Worm (Caenorhabditis elegans): ENCODE data around the gene T23F11.2.

Gene T23F11.2

ce11 chrIII:4696903-4697302 is 41.6 kb upstream of the T23F11.2 start:
- no peak for TF ChIP-seq aptf-3 (GFP tag; IDR thresholded peaks at IDR 0.05)
- no peak for TF ChIP-seq atf-7 (tag; optimal IDR thresholded peaks at IDR 0.05)
- no peak for TF ChIP-seq ztf-25 (GFP tag; IDR thresholded peaks at IDR 0.05)
- TF ChIP-seq sea-2 (GFP tag; IDR thresholded peaks at IDR 0.05), result no peak
- TF ChIP-seq fkh-3 (tag; optimal IDR thresholded peaks at IDR 0.05), result no peak
- TF ChIP-seq B0336.3 (GFP tag; IDR thresholded peaks at IDR 0.05), result no peak
- no peak for TF ChIP-seq ets-4 (GFP tag; optimal IDR thresholded peaks at IDR 0.05)
- no peak for TF ChIP-seq nhr-27 (tag; optimal IDR thresholded peaks at IDR 0.05)
- no peak for TF ChIP-seq F55B11.4 (tag; optimal IDR thresholded peaks at IDR 0.05; ENCODE audit: borderline replicate concordance, insufficient read depth)
- TF ChIP-seq F57A8.1 (GFP tag; optimal IDR thresholded peaks at IDR 0.05), result no peak
- no peak for TF ChIP-seq egrh-3 (GFP tag; IDR thresholded peaks at IDR 0.05)
- TF ChIP-seq F57C9.4 (tag; optimal IDR thresholded peaks at IDR 0.05), result no peak
- no peak for TF ChIP-seq rpc-1 (optimal IDR thresholded peaks at IDR 0.05)
- no peak for TF ChIP-seq rpc-1 (tag; optimal IDR thresholded peaks at IDR 0.05)
- no peak for TF ChIP-seq bed-1 (GFP tag; IDR thresholded peaks at IDR 0.05)

ce11 chrIII:4695057-4695456 is 39.8 kb upstream of the T23F11.2 start, which contains the start of gene T04A8.7:
TSS of gene T04A8.7 (plus strand) at chrIII:4695357.
- TF ChIP-seq B0019.2 (GFP tag; conservative IDR thresholded peaks at IDR 0.05), result no peak
- no peak for TF ChIP-seq attf-3 (GFP tag; conservative IDR thresholded peaks at IDR 0.05)
- 0 out of 2 replicates have a peak, but pooled peaks have one; percentile 20 for TF ChIP-seq ekl-4 (GFP tag; IDR thresholded peaks at IDR 0.05)
- TF ChIP-seq nhr-179 (tag; optimal IDR thresholded peaks at IDR 0.05), result no peak
- TF ChIP-seq ztf-26 (tag; optimal IDR thresholded peaks at IDR 0.05), result no peak
- TF ChIP-seq F57A8.1 (GFP tag; optimal IDR thresholded peaks at IDR 0.05), result no peak
- no peak for TF ChIP-seq ets-4 (GFP tag; optimal IDR thresholded peaks at IDR 0.05)
- TF ChIP-seq ceh-40 (GFP tag; IDR thresholded peaks at IDR 0.05), result no peak
- no peak for TF ChIP-seq ama-1 (optimal IDR thresholded peaks at IDR 0.05)
- TF ChIP-seq ama-1 (GFP tag; optimal IDR thresholded peaks at IDR 0.05), result peak in 1 of 2 experiments; percentile 18
- no peak for TF ChIP-seq ceh-91 (GFP tag; IDR thresholded peaks at IDR 0.05)
- no peak for TF ChIP-seq repo-1 (tag; optimal IDR thresholded peaks at IDR 0.05)
- no peak for TF ChIP-seq xnd-1 (tag; optimal IDR thresholded peaks at IDR 0.05)
- no peak for TF ChIP-seq mes-4 (tag; optimal IDR thresholded peaks at IDR 0.05)
- no peak for TF ChIP-seq aptf-2 (GFP tag; conservative IDR thresholded peaks at IDR 0.05)
- TF ChIP-seq hlh-12 (tag; optimal IDR thresholded peaks at IDR 0.05), result no peak
- TF ChIP-seq mxl-1 (tag; optimal IDR thresholded peaks at IDR 0.05), result no peak
- no peak for TF ChIP-seq B0035.1 (tag; optimal IDR thresholded peaks at IDR 0.05)
- TF ChIP-seq hmg-1.2 (GFP tag; IDR thresholded peaks at IDR 0.05), result no peak
- TF ChIP-seq F22D6.2 (tag; optimal IDR thresholded peaks at IDR 0.05), result no peak
- no peak for TF ChIP-seq snpc-1.1 (tag; optimal IDR thresholded peaks at IDR 0.05; ENCODE audit: insufficient read depth)
- peak; percentile 29 for TF ChIP-seq ztf-18 (tag; optimal IDR thresholded peaks at IDR 0.05)
- TF ChIP-seq Y53G8AR.9 (GFP tag; conservative IDR thresholded peaks at IDR 0.05), result no peak

- TF ChIP-seq hlh-26 (GFP tag; conservative IDR thresholded peaks at IDR 0.05), result no peak
- no peak for TF ChIP-seq Y53G8AR.9 (GFP tag; conservative IDR thresholded peaks at IDR 0.05)
- TF ChIP-seq lin-35 (GFP tag; optimal IDR thresholded peaks at IDR 0.05), result no peak
- no peak for TF ChIP-seq chd-7 (tag; optimal IDR thresholded peaks at IDR 0.05)
- TF ChIP-seq dpff-1 (tag; optimal IDR thresholded peaks at IDR 0.05), result no peak
- TF ChIP-seq F22D6.2 (tag; optimal IDR thresholded peaks at IDR 0.05), result no peak
- no peak for TF ChIP-seq nhr-179 (tag; optimal IDR thresholded peaks at IDR 0.05)
- TF ChIP-seq repo-1 (tag; optimal IDR thresholded peaks at IDR 0.05), result no peak
- no peak for TF ChIP-seq akir-1 (GFP tag; optimal IDR thresholded peaks at IDR 0.05)
- TF ChIP-seq ets-4 (GFP tag; optimal IDR thresholded peaks at IDR 0.05), result no peak
- no peak for TF ChIP-seq F55B11.4 (tag; optimal IDR thresholded peaks at IDR 0.05; ENCODE audit: borderline replicate concordance, insufficient read depth)
- TF ChIP-seq F52B5.7 (tag; optimal IDR thresholded peaks at IDR 0.05), result no peak
- no peak for TF ChIP-seq Y67H2A.10 (GFP tag; conservative IDR thresholded peaks at IDR 0.05)
- no peak for TF ChIP-seq lag-1 (GFP tag; IDR thresholded peaks at IDR 0.05)
- no peak for TF ChIP-seq ceh-100 (GFP tag; IDR thresholded peaks at IDR 0.05)
- TF ChIP-seq ztf-26 (tag; optimal IDR thresholded peaks at IDR 0.05), result no peak
- TF ChIP-seq attf-5 (GFP tag; optimal IDR thresholded peaks at IDR 0.05), result no peak
These were observed 38.4 kb upstream of the T23F11.2 start, which contains the start of gene T04A8.8 for ce11 chrIII:4693695-4694094. TSS of gene T04A8.8 (plus strand) at chrIII:4693995.
